Worm (Caenorhabditis elegans) whole organism, L3 larva: ENCODE measurements around the gene C14B9.2.

Experiments
- aly-2 ChIP-seq: fragments of 150-350 bp; optimal IDR thresholded peaks from 2 replicates; lab custom pipeline; 2014; ENCODE audit warnings: missing biosample characterization, missing genetic modification characterization
- ceh-16 ChIP-seq: sonication (generic microtip); optimal IDR thresholded peaks from 2 replicates; lab custom pipeline; 2017; ENCODE audit warnings: missing biosample characterization, missing genetic modification characterization
- daf-12 ChIP-seq: fragments of 150-350 bp; optimal IDR thresholded peaks from 2 replicates; lab custom pipeline; 2014; ENCODE audit warnings: missing biosample characterization, missing genetic modification reagents, missing genetic modification characterization
- egl-27 ChIP-seq: sonication (generic microtip); optimal IDR thresholded peaks from 4 replicates; lab custom pipeline; 2017; ENCODE audit warnings: missing biosample characterization, missing genetic modification reagents, missing genetic modification characterization
- egl-5 ChIP-seq: fragments of 150-350 bp; optimal IDR thresholded peaks from 2 replicates; lab custom pipeline; 2017; ENCODE audit warnings: missing biosample characterization, missing genetic modification reagents, missing genetic modification characterization, inconsistent platforms
- elt-2 ChIP-seq: sonication (generic microtip); optimal IDR thresholded peaks from 2 replicates; lab custom pipeline; 2016; ENCODE audit warnings: missing genetic modification reagents, mild to moderate bottlenecking, missing genetic modification characterization, missing compliant biosample characterization
- elt-3 ChIP-seq, 3 experiments: fragments of 150-350 bp in 1 of 3; sonication (generic microtip) in 2 of 3; optimal IDR thresholded peaks; 2 replicates in 2 of 3; 4 replicates in 1 of 3; lab custom pipeline; 2014 to 2017; ENCODE audit warnings: missing biosample characterization in 3 of 3, missing genetic modification characterization in 3 of 3
- jun-1 ChIP-seq: fragments of 150-350 bp; optimal IDR thresholded peaks from 2 replicates; lab custom pipeline; 2014; ENCODE audit warnings: missing biosample characterization, missing genetic modification reagents, missing genetic modification characterization
- nhr-12 ChIP-seq: fragments of 150-350 bp; optimal IDR thresholded peaks from 2 replicates; lab custom pipeline; 2014; ENCODE audit warnings: missing biosample characterization, missing genetic modification characterization
- nhr-25 ChIP-seq: sonication (generic microtip); optimal IDR thresholded peaks from 2 replicates; lab custom pipeline; 2017; ENCODE audit warnings: missing biosample characterization, missing genetic modification characterization
- pha-4 ChIP-seq: fragments of 150-350 bp; optimal IDR thresholded peaks from 2 replicates; lab custom pipeline; 2014; ENCODE audit warnings: missing biosample characterization, missing genetic modification reagents, missing genetic modification characterization
- pqm-1 ChIP-seq: fragments of 150-350 bp; optimal IDR thresholded peaks from 2 replicates; lab custom pipeline; 2017; ENCODE audit warnings: missing biosample characterization, missing genetic modification characterization, inconsistent platforms
- skn-1 ChIP-seq: fragments of 150-350 bp; optimal IDR thresholded peaks from 2 replicates; lab custom pipeline; 2014; ENCODE audit warnings: missing biosample characterization, missing genetic modification characterization
- snpc-4 ChIP-seq: fragments of 150-350 bp; optimal IDR thresholded peaks from 2 replicates; lab custom pipeline; 2014; ENCODE audit warnings: missing biosample characterization, missing genetic modification characterization
- unc-39 ChIP-seq: sonication (generic microtip); optimal IDR thresholded peaks from 4 replicates; lab custom pipeline; 2017; ENCODE audit warnings: missing biosample characterization, missing genetic modification characterization
- zag-1 ChIP-seq: fragments of 150-350 bp; optimal IDR thresholded peaks from 2 replicates; lab custom pipeline; 2014; ENCODE audit warnings: missing biosample characterization, missing genetic modification characterization
- ztf-4 ChIP-seq: fragments of 150-350 bp; optimal IDR thresholded peaks from 2 replicates; lab custom pipeline; 2014; ENCODE audit warnings: missing biosample characterization, missing genetic modification characterization

C14B9.2 gene

ce11 chrIII:8182573-8182972 lies 49.1 kb downstream of the C14B9.2 start:
- no peak for TF ChIP-seq unc-39
- no peak for TF ChIP-seq ztf-4 (tag; lab: Kevin White, UChicago)
- no peak for TF ChIP-seq daf-12 (tag; lab: Kevin White, UChicago)
- TF ChIP-seq nhr-12 (tag; lab: Kevin White, UChicago), result no peak
- no peak for TF ChIP-seq jun-1 (tag; lab: Kevin White, UChicago)
- no peak for TF ChIP-seq egl-27 (tag; lab: Kevin White, UChicago)
- TF ChIP-seq zag-1 (tag; lab: Kevin White, UChicago), result no peak
- TF ChIP-seq skn-1 (tag; lab: Kevin White, UChicago), result no peak
- no peak for TF ChIP-seq snpc-4 (tag; lab: Kevin White, UChicago)
- no peak for TF ChIP-seq nhr-25 (tag; lab: Kevin White, UChicago)
- no peak for TF ChIP-seq elt-3 (tag; optimal IDR thresholded peaks at IDR 0.05; lab: Kevin White, UChicago)
- no peak for TF ChIP-seq aly-2 (tag; lab: Kevin White, UChicago)

- TF ChIP-seq pha-4 (tag; lab: Kevin White, UChicago), result no peak
- TF ChIP-seq pqm-1 (tag; lab: Kevin White, UChicago), result no peak
- no peak for TF ChIP-seq egl-5 (tag; lab: Kevin White, UChicago)
- TF ChIP-seq elt-2 (tag; lab: Kevin White, UChicago), result no peak
- no peak for TF ChIP-seq jun-1 (tag; lab: Kevin White, UChicago)
- TF ChIP-seq ceh-16, result no peak
Observed at ce11 chrIII:8185130-8185529, 51.7 kb downstream of the C14B9.2 start.
